Worm (Caenorhabditis elegans): ENCODE measurements around the gene Y57G11B.3.
A peak's percentile ranks its signal among the peaks of the same experiment; 100 is the strongest.

The Y57G11B.3 gene

ce11 chrIV:14614176-14614740 is 40.1 kb upstream of the Y57G11B.3 start:
- peak; percentile 35 for TF ChIP-seq ztf-4 (tag; optimal IDR thresholded peaks at IDR 0.05)
- peak; percentile 80 for TF ChIP-seq nhr-25 (tag; optimal IDR thresholded peaks at IDR 0.05)
- TF ChIP-seq nhr-237 (tag; optimal IDR thresholded peaks at IDR 0.05) = no peak
- TF ChIP-seq nhr-11 (tag; optimal IDR thresholded peaks at IDR 0.05) = no peak
- no peak for TF ChIP-seq ama-1 (optimal IDR thresholded peaks at IDR 0.05)
- no peak for TF ChIP-seq alr-1 (tag; optimal IDR thresholded peaks at IDR 0.05)
- peak; percentile 31 to 32 for TF ChIP-seq mdl-1 (tag; optimal IDR thresholded peaks at IDR 0.05)
- no peak for TF ChIP-seq egl-27 (tag; optimal IDR thresholded peaks at IDR 0.05)
- no peak for TF ChIP-seq ztf-1 (GFP tag; conservative IDR thresholded peaks at IDR 0.05)
- TF ChIP-seq nhr-129 (tag; optimal IDR thresholded peaks at IDR 0.05) = peak; percentile 75
- no peak for TF ChIP-seq lin-11 (tag; optimal IDR thresholded peaks at IDR 0.05)
- TF ChIP-seq sma-9 (GFP tag; optimal IDR thresholded peaks at IDR 0.05) = peak; percentile 94
- TF ChIP-seq sma-9 (tag; optimal IDR thresholded peaks at IDR 0.05) = no peak
- no peak for TF ChIP-seq elt-1 (tag; optimal IDR thresholded peaks at IDR 0.05)
- peak; percentile 51 for TF ChIP-seq Y55F3AM.14 (GFP tag; optimal IDR thresholded peaks at IDR 0.05)
- TF ChIP-seq nhr-21 (tag; optimal IDR thresholded peaks at IDR 0.05) = peak; percentile 92
- peak; percentile 81 for TF ChIP-seq sma-3 (GFP tag; optimal IDR thresholded peaks at IDR 0.05)
- TF ChIP-seq nhr-6 (tag; optimal IDR thresholded peaks at IDR 0.05) = peak; percentile 44
- no peak for TF ChIP-seq nhr-10 (tag; optimal IDR thresholded peaks at IDR 0.05)
- TF ChIP-seq ZK546.5 (tag; optimal IDR thresholded peaks at IDR 0.05) = no peak
- no peak for TF ChIP-seq mab-5 (tag; optimal IDR thresholded peaks at IDR 0.05)
- TF ChIP-seq crh-2 (tag; optimal IDR thresholded peaks at IDR 0.05) = peak; percentile 62
- TF ChIP-seq fos-1 (tag; optimal IDR thresholded peaks at IDR 0.05) = peak; percentile 13
- no peak for TF ChIP-seq R02D3.7 (tag; optimal IDR thresholded peaks at IDR 0.05)
- no peak for TF ChIP-seq nhr-77 (tag; optimal IDR thresholded peaks at IDR 0.05)
- no peak for TF ChIP-seq dmd-4 (tag; optimal IDR thresholded peaks at IDR 0.05)
- TF ChIP-seq blmp-1 (tag; optimal IDR thresholded peaks at IDR 0.05; ENCODE audit: insufficient read depth) = peak; percentile 69
- no peak for TF ChIP-seq C34F6.9 (tag; optimal IDR thresholded peaks at IDR 0.05)
- no peak for TF ChIP-seq zag-1 (tag; optimal IDR thresholded peaks at IDR 0.05)
- TF ChIP-seq snpc-4 (tag; optimal IDR thresholded peaks at IDR 0.05) = no peak
- TF ChIP-seq gmeb-1 (tag; optimal IDR thresholded peaks at IDR 0.05) = peak; percentile 34
- TF ChIP-seq lsy-2 (tag; optimal IDR thresholded peaks at IDR 0.05) = peak in 1 of 2 experiments; percentile 34

ce11 chrIV:14613375-14613774 is 39.2 kb upstream of the Y57G11B.3 start:
- TF ChIP-seq mbf-1 (tag; optimal IDR thresholded peaks at IDR 0.05) = no peak
- peak in 1 of 2 experiments; percentile 21 for TF ChIP-seq lsy-2 (tag; optimal IDR thresholded peaks at IDR 0.05)
- peak; percentile 79 for TF ChIP-seq nhr-21 (tag; optimal IDR thresholded peaks at IDR 0.05)
- peak; percentile 19 for TF ChIP-seq sma-9 (GFP tag; optimal IDR thresholded peaks at IDR 0.05)
- no peak for TF ChIP-seq sma-9 (tag; optimal IDR thresholded peaks at IDR 0.05)
- no peak for TF ChIP-seq sma-3 (GFP tag; optimal IDR thresholded peaks at IDR 0.05)

- TF ChIP-seq sma-9 (GFP tag; optimal IDR thresholded peaks at IDR 0.05) = peak; percentile 96
- no peak for TF ChIP-seq sma-9 (tag; optimal IDR thresholded peaks at IDR 0.05)
- no peak for TF ChIP-seq unc-62 (GFP tag; optimal IDR thresholded peaks at IDR 0.05)
- TF ChIP-seq ceh-82 (tag; optimal IDR thresholded peaks at IDR 0.05) = no peak
- TF ChIP-seq ztf-11 (tag; optimal IDR thresholded peaks at IDR 0.05) = no peak
- TF ChIP-seq R02D3.7 (tag; optimal IDR thresholded peaks at IDR 0.05) = no peak
- TF ChIP-seq dmd-4 (tag; optimal IDR thresholded peaks at IDR 0.05) = no peak
- TF ChIP-seq ama-1 (optimal IDR thresholded peaks at IDR 0.05) = no peak
- TF ChIP-seq egl-27 (tag; optimal IDR thresholded peaks at IDR 0.05) = peak; percentile 14
- no peak for TF ChIP-seq sem-4 (tag; optimal IDR thresholded peaks at IDR 0.05)
- TF ChIP-seq nhr-12 (tag; optimal IDR thresholded peaks at IDR 0.05) = no peak
- TF ChIP-seq nhr-23 (tag; optimal IDR thresholded peaks at IDR 0.05) = no peak
- TF ChIP-seq gmeb-1 (tag; optimal IDR thresholded peaks at IDR 0.05) = no peak
- no peak for TF ChIP-seq mbf-1 (tag; optimal IDR thresholded peaks at IDR 0.05)
- no peak for TF ChIP-seq elt-1 (tag; optimal IDR thresholded peaks at IDR 0.05)
- TF ChIP-seq Y55F3AM.14 (GFP tag; optimal IDR thresholded peaks at IDR 0.05) = no peak
- TF ChIP-seq blmp-1 (tag; optimal IDR thresholded peaks at IDR 0.05; ENCODE audit: insufficient read depth) = peak; percentile 72
- peak; percentile 74 for TF ChIP-seq nhr-6 (tag; optimal IDR thresholded peaks at IDR 0.05)
- TF ChIP-seq sma-3 (GFP tag; optimal IDR thresholded peaks at IDR 0.05) = peak; percentile 49
- TF ChIP-seq C34F6.9 (tag; optimal IDR thresholded peaks at IDR 0.05) = peak; percentile 32
- no peak for TF ChIP-seq lin-39 (tag; optimal IDR thresholded peaks at IDR 0.05)
- peak; percentile 68 for TF ChIP-seq F13H6.1 (tag; optimal IDR thresholded peaks at IDR 0.05)
- TF ChIP-seq elt-3 (tag; optimal IDR thresholded peaks at IDR 0.05) = no peak
- peak; percentile 69 for TF ChIP-seq nhr-21 (tag; optimal IDR thresholded peaks at IDR 0.05)
- TF ChIP-seq zag-1 (tag; optimal IDR thresholded peaks at IDR 0.05) = no peak
- peak; percentile 45 for TF ChIP-seq unc-55 (GFP tag; optimal IDR thresholded peaks at IDR 0.05)
- no peak for TF ChIP-seq peb-1 (tag; optimal IDR thresholded peaks at IDR 0.05)
- peak; percentile 85 for TF ChIP-seq nhr-129 (tag; optimal IDR thresholded peaks at IDR 0.05)
- no peak for TF ChIP-seq skn-1 (tag; optimal IDR thresholded peaks at IDR 0.05)
- no peak for TF ChIP-seq ztf-4 (tag; optimal IDR thresholded peaks at IDR 0.05)
- TF ChIP-seq mdl-1 (tag; optimal IDR thresholded peaks at IDR 0.05) = peak; percentile 48 to 53
- no peak for TF ChIP-seq nhr-237 (tag; optimal IDR thresholded peaks at IDR 0.05)
- TF ChIP-seq lin-11 (tag; optimal IDR thresholded peaks at IDR 0.05) = no peak
- no peak for TF ChIP-seq nhr-77 (tag; optimal IDR thresholded peaks at IDR 0.05)
Measured at ce11 chrIV:14612547-14613329, 38.6 kb upstream of the Y57G11B.3 start.
